Worm (Caenorhabditis elegans): Measurements from ENCODE around the gene T05C12.11.
A peak's percentile ranks its signal among the peaks of the same experiment; 100 is the strongest.

The T05C12.11 gene

DNA sequence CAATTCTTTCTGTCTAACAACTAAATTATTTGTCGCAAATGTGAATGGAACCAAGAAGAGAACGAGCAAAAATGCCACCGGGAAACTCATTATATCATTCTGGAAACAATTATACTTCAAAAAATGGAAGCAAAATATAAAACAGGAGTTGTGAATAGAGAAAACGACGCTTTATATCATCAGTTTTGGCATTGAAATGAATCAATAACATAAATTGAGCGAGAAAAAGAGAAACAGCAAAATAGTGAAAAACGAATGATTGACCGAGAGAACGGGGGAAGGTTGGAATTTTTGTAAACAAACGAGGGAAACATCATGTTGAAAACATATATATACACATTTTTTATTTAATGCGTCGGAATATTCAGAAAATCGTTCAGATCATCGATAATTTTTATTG lies 33.5 kb downstream of the T05C12.11 start, which contains the start of gene ctns-1:
Gene ctns-1, minus strand, starts transcription at position 101 of the 400 bp plus-strand sequence.
- TF ChIP-seq efl-1 (optimal IDR thresholded peaks at IDR 0.05) (no peak), efl-1 (GFP tag; optimal IDR thresholded peaks at IDR 0.05 in 1 of 2) (peak in 1 of 2 experiments; percentile 11), snu-23 (GFP tag; optimal IDR thresholded peaks at IDR 0.05) (no peak)

DNA sequence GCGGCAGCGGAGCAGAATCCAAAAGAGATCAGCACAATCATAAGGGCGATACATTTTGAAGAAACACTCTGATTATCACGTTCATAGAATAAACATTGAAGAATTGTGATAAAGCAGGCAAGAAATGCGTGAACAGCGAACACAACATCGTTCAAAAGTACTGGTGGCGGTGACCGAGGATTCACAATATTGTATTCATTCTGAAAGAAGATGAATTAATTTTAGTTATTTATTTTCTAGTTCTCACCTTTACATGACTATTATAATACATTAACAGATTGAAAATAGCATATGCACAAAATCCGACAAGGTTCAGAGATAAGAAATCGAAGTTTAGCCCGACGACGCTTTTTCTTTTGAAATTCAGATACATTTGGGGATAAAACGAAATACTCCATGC lies 34.3 kb downstream of the T05C12.11 start:
- TF ChIP-seq lin-15B (tag; optimal IDR thresholded peaks at IDR 0.05) (no peak), ztf-4 (tag; optimal IDR thresholded peaks at IDR 0.05) (no peak), nhr-12 (tag; optimal IDR thresholded peaks at IDR 0.05) (no peak), C34B4.2 (tag; optimal IDR thresholded peaks at IDR 0.05) (no peak), lin-39 (tag; optimal IDR thresholded peaks at IDR 0.05) (no peak), lin-35 (GFP tag; optimal IDR thresholded peaks at IDR 0.05) (no peak), mef-2 (tag; optimal IDR thresholded peaks at IDR 0.05) (no peak), alr-1 (tag; optimal IDR thresholded peaks at IDR 0.05; ENCODE audit: borderline replicate concordance) (no peak), swsn-7 (tag; optimal IDR thresholded peaks at IDR 0.05) (no peak), xbp-1 (tag; optimal IDR thresholded peaks at IDR 0.05) (no peak), vab-15 (tag; optimal IDR thresholded peaks at IDR 0.05) (no peak), ets-5 (GFP tag; IDR thresholded peaks at IDR 0.05) (no peak), nhr-71 (tag; optimal IDR thresholded peaks at IDR 0.05) (no peak), C16A3.4 (tag; optimal IDR thresholded peaks at IDR 0.05) (no peak)

- TF ChIP-seq nhr-20 (tag; optimal IDR thresholded peaks at IDR 0.05), result peak; percentile 69
- peak; percentile 32 for TF ChIP-seq mep-1 (tag; optimal IDR thresholded peaks at IDR 0.05)
- peak; percentile 23 to 59 for TF ChIP-seq lsy-2 (tag; optimal IDR thresholded peaks at IDR 0.05)
- TF ChIP-seq nhr-84 (tag; optimal IDR thresholded peaks at IDR 0.05), result no peak
- peak; percentile 42 for TF ChIP-seq swsn-7 (tag; optimal IDR thresholded peaks at IDR 0.05)
- TF ChIP-seq jun-1 (tag; optimal IDR thresholded peaks at IDR 0.05), result peak; percentile 66
- no peak for TF ChIP-seq fkh-4 (tag; optimal IDR thresholded peaks at IDR 0.05; ENCODE audit: borderline replicate concordance)
- peak; percentile 96 for TF ChIP-seq grh-1 (GFP tag; IDR thresholded peaks at IDR 0.05)
- peak; percentile 5 to 67 for TF ChIP-seq lin-35 (GFP tag; optimal IDR thresholded peaks at IDR 0.05)
- TF ChIP-seq ama-1 (optimal IDR thresholded peaks at IDR 0.05), result no peak
- no peak for TF ChIP-seq irx-1 (tag; optimal IDR thresholded peaks at IDR 0.05)
- peak; percentile 68 for TF ChIP-seq nhr-77 (tag; optimal IDR thresholded peaks at IDR 0.05)
- no peak for TF ChIP-seq unc-62 (GFP tag; optimal IDR thresholded peaks at IDR 0.05)
- TF ChIP-seq tbx-2 (tag; optimal IDR thresholded peaks at IDR 0.05), result peak; percentile 26
- TF ChIP-seq ceh-63 (GFP tag; optimal IDR thresholded peaks at IDR 0.05), result no peak
- peak; percentile 63 for TF ChIP-seq lin-13 (GFP tag; optimal IDR thresholded peaks at IDR 0.05)
- TF ChIP-seq nhr-19 (GFP tag; conservative IDR thresholded peaks at IDR 0.05), result 0 out of 2 replicates have a peak, but pooled peaks have one; percentile 29
- peak; percentile 12 for TF ChIP-seq xbp-1 (tag; optimal IDR thresholded peaks at IDR 0.05)
- no peak for TF ChIP-seq zip-4 (GFP tag; optimal IDR thresholded peaks at IDR 0.05)
- TF ChIP-seq C34B4.2 (tag; optimal IDR thresholded peaks at IDR 0.05), result no peak
- TF ChIP-seq pqm-1 (tag; optimal IDR thresholded peaks at IDR 0.05), result no peak
- no peak for TF ChIP-seq ceh-90 (tag; optimal IDR thresholded peaks at IDR 0.05)
- peak in 5 of 6 experiments; percentile 20 to 83 (median 53) for TF ChIP-seq elt-3 (tag; optimal IDR thresholded peaks at IDR 0.05)
- no peak for TF ChIP-seq fos-1 (tag; optimal IDR thresholded peaks at IDR 0.05)
- TF ChIP-seq elt-2 (tag; optimal IDR thresholded peaks at IDR 0.05), result no peak
- TF ChIP-seq snpc-4 (tag; optimal IDR thresholded peaks at IDR 0.05), result no peak
- peak; percentile 41 for TF ChIP-seq nhr-90 (tag; optimal IDR thresholded peaks at IDR 0.05; ENCODE audit: poor library complexity)
- no peak for TF ChIP-seq isw-1 (GFP tag; IDR thresholded peaks at IDR 0.05)
- no peak for TF ChIP-seq ceh-88 (GFP tag; IDR thresholded peaks at IDR 0.05)
- TF ChIP-seq sox-4 (tag; optimal IDR thresholded peaks at IDR 0.05), result no peak
- TF ChIP-seq nhr-11 (tag; optimal IDR thresholded peaks at IDR 0.05), result no peak
- peak in 1 of 2 experiments; percentile 15 for TF ChIP-seq mdl-1 (tag; optimal IDR thresholded peaks at IDR 0.05)
- TF ChIP-seq C04F5.9 (tag; optimal IDR thresholded peaks at IDR 0.05), result no peak
- no peak for TF ChIP-seq hpl-2 (GFP tag; optimal IDR thresholded peaks at IDR 0.05)
- TF ChIP-seq lin-39 (tag; optimal IDR thresholded peaks at IDR 0.05), result no peak
- peak; percentile 2 for TF ChIP-seq mef-2 (tag; optimal IDR thresholded peaks at IDR 0.05)
- no peak for TF ChIP-seq nhr-28 (tag; optimal IDR thresholded peaks at IDR 0.05)
- TF ChIP-seq ets-5 (GFP tag; IDR thresholded peaks at IDR 0.05), result no peak
- TF ChIP-seq vab-15 (tag; optimal IDR thresholded peaks at IDR 0.05), result no peak
- TF ChIP-seq nhr-237 (tag; optimal IDR thresholded peaks at IDR 0.05), result no peak
- no peak for TF ChIP-seq lin-15B (tag; optimal IDR thresholded peaks at IDR 0.05)
These were observed 38.8 kb downstream of the T05C12.11 start for ce11 chrII:8131413-8131966.

Measured in whole organism, L1 larva.